Worm (Caenorhabditis elegans) whole organism, late embryonic: ENCODE data around the gene ifas-3.

Experiments
- C08G9.2 ChIP-seq: sonication (generic microtip); optimal IDR thresholded peaks from 2 replicates; lab custom pipeline; 2016; ENCODE audit warnings: mild to moderate bottlenecking, missing genetic modification characterization, moderate library complexity, missing compliant biosample characterization
- F13H6.1 ChIP-seq: sonication (generic microtip); optimal IDR thresholded peaks from 2 replicates; lab custom pipeline; 2016; ENCODE audit warnings: missing genetic modification characterization, missing compliant biosample characterization
- Y22D7AL.16 ChIP-seq: sonication (generic microtip); optimal IDR thresholded peaks from 2 replicates; lab custom pipeline; 2016; ENCODE audit warnings: missing genetic modification characterization, missing compliant biosample characterization
- ahr-1 ChIP-seq: sonication (generic microtip); optimal IDR thresholded peaks from 2 replicates; lab custom pipeline; 2016; ENCODE audit warnings: missing genetic modification characterization, missing compliant biosample characterization
- ceh-18 ChIP-seq: sonication (generic microtip); optimal IDR thresholded peaks from 2 replicates; lab custom pipeline; 2016; ENCODE audit warnings: missing genetic modification characterization, missing compliant biosample characterization
- ceh-19 ChIP-seq: fragments of 200-800 bp; sonication (Bioruptor generic); optimal IDR thresholded peaks from 2 replicates; lab custom pipeline; 2018; ENCODE audit warnings: mild to moderate bottlenecking, missing genetic modification characterization, missing compliant biosample characterization
- ceh-22 ChIP-seq: sonication (generic microtip); optimal IDR thresholded peaks from 2 replicates; lab custom pipeline; 2017; ENCODE audit warnings: missing biosample characterization, missing genetic modification characterization
- ceh-24 ChIP-seq: sonication (generic microtip); optimal IDR thresholded peaks from 2 replicates; lab custom pipeline; 2016; ENCODE audit warnings: mild to moderate bottlenecking, missing genetic modification characterization, missing compliant biosample characterization
- ceh-30 ChIP-seq: fragments of 150-350 bp; optimal IDR thresholded peaks from 2 replicates; lab custom pipeline; 2014; ENCODE audit warnings: missing biosample characterization, missing genetic modification characterization
- ceh-31 ChIP-seq: sonication (generic microtip); optimal IDR thresholded peaks from 2 replicates; lab custom pipeline; 2016; ENCODE audit warnings: missing genetic modification characterization, missing compliant biosample characterization
- ceh-34 ChIP-seq: sonication (generic microtip); optimal IDR thresholded peaks from 2 replicates; lab custom pipeline; 2016; ENCODE audit warnings: mild to moderate bottlenecking, missing genetic modification characterization, missing compliant biosample characterization
- ceh-48 ChIP-seq: sonication (generic microtip); optimal IDR thresholded peaks from 2 replicates; lab custom pipeline; 2016; ENCODE audit warnings: missing genetic modification characterization, inconsistent platforms, missing compliant biosample characterization
- ceh-6 ChIP-seq: fragments of 200-800 bp; sonication (Bioruptor generic); optimal IDR thresholded peaks from 2 replicates; lab custom pipeline; 2018; ENCODE audit warnings: mild to moderate bottlenecking, missing genetic modification characterization, missing compliant biosample characterization
- dve-1 ChIP-seq: sonication (generic microtip); optimal IDR thresholded peaks from 2 replicates; lab custom pipeline; 2017; ENCODE audit warnings: antibody characterized with exemption, mild to moderate bottlenecking, missing genetic modification characterization, missing compliant biosample characterization
- elt-4 ChIP-seq: sonication (generic microtip); optimal IDR thresholded peaks from 2 replicates; lab custom pipeline; 2016; ENCODE audit warnings: missing genetic modification characterization, missing compliant biosample characterization
- ets-4 ChIP-seq: sonication (generic microtip); optimal IDR thresholded peaks from 2 replicates; lab custom pipeline; 2016; ENCODE audit warnings: missing genetic modification characterization, missing compliant biosample characterization
- eyg-1 ChIP-seq: sonication (generic microtip); optimal IDR thresholded peaks from 2 replicates; lab custom pipeline; 2016; ENCODE audit warnings: missing genotype, missing genetic modification characterization, missing compliant biosample characterization
- fax-1 ChIP-seq: sonication (generic microtip); optimal IDR thresholded peaks from 2 replicates; lab custom pipeline; 2016; ENCODE audit warnings: missing genotype, missing genetic modification characterization, missing compliant biosample characterization
- fkh-6 ChIP-seq: sonication (generic microtip); optimal IDR thresholded peaks from 2 replicates; lab custom pipeline; 2016; ENCODE audit warnings: missing genetic modification characterization, missing compliant biosample characterization
- hlh-30 ChIP-seq: sonication (generic microtip); optimal IDR thresholded peaks from 2 replicates; lab custom pipeline; 2017; ENCODE audit warnings: antibody characterized with exemption, missing genetic modification characterization, missing compliant biosample characterization; ENCODE audit not compliant: insufficient read depth
- hlh-6 ChIP-seq: sonication (generic microtip); optimal IDR thresholded peaks from 2 replicates; lab custom pipeline; 2016; ENCODE audit warnings: missing genotype, missing genetic modification characterization, missing compliant biosample characterization
- hlh-8 ChIP-seq: sonication (generic microtip); optimal IDR thresholded peaks from 2 replicates; lab custom pipeline; 2016; ENCODE audit warnings: missing genotype, missing genetic modification characterization, missing compliant biosample characterization
- lin-11 ChIP-seq: fragments of 200-800 bp; sonication (Bioruptor generic); optimal IDR thresholded peaks from 2 replicates; lab custom pipeline; 2018; ENCODE audit warnings: mild to moderate bottlenecking, missing genetic modification characterization, missing compliant biosample characterization
- madf-2 ChIP-seq: sonication (generic microtip); optimal IDR thresholded peaks from 2 replicates; lab custom pipeline; 2017; ENCODE audit warnings: missing genetic modification characterization, missing compliant biosample characterization
- nfya-1 ChIP-seq: sonication (generic microtip); optimal IDR thresholded peaks from 2 replicates; lab custom pipeline; 2017; ENCODE audit warnings: missing genetic modification characterization, mild to moderate bottlenecking, missing compliant biosample characterization, antibody characterized with exemption, moderate library complexity
- nhr-232 ChIP-seq: sonication (generic microtip); optimal IDR thresholded peaks from 2 replicates; lab custom pipeline; 2016; ENCODE audit warnings: missing genetic modification characterization, missing compliant biosample characterization
- npax-4 ChIP-seq: sonication (generic microtip); optimal IDR thresholded peaks from 2 replicates; lab custom pipeline; 2016; ENCODE audit warnings: missing genetic modification characterization, missing compliant biosample characterization
- odd-2 ChIP-seq: sonication (generic microtip); optimal IDR thresholded peaks from 2 replicates; lab custom pipeline; 2017; ENCODE audit warnings: antibody characterized with exemption, mild to moderate bottlenecking, missing genetic modification characterization, missing compliant biosample characterization
- pag-3 ChIP-seq: sonication (generic microtip); optimal IDR thresholded peaks from 2 replicates; lab custom pipeline; 2016; ENCODE audit warnings: missing compliant biosample characterization, missing genetic modification characterization, borderline replicate concordance
- pat-9 ChIP-seq: fragments of 200-800 bp; sonication (Bioruptor generic); optimal IDR thresholded peaks from 2 replicates; lab custom pipeline; 2018; ENCODE audit warnings: mild to moderate bottlenecking, missing genetic modification characterization, moderate library complexity, missing compliant biosample characterization
- pax-1 ChIP-seq: fragments of 150-350 bp; optimal IDR thresholded peaks from 2 replicates; lab custom pipeline; 2014; ENCODE audit warnings: missing biosample characterization, missing genetic modification characterization
- pha-2 ChIP-seq: sonication (generic microtip); optimal IDR thresholded peaks from 2 replicates; lab custom pipeline; 2017; ENCODE audit warnings: mild to moderate bottlenecking, missing genetic modification characterization, missing compliant biosample characterization
- pha-4 ChIP-seq: fragments of 150-350 bp; optimal IDR thresholded peaks from 2 replicates; lab custom pipeline; 2018; ENCODE audit warnings: missing biosample characterization, missing genetic modification reagents, missing genetic modification characterization
- pqm-1 ChIP-seq: sonication (generic microtip); optimal IDR thresholded peaks from 2 replicates; lab custom pipeline; 2016; ENCODE audit warnings: missing genetic modification characterization, missing compliant biosample characterization
- pros-1 ChIP-seq: fragments of 150-350 bp; optimal IDR thresholded peaks from 2 replicates; lab custom pipeline; 2014; ENCODE audit warnings: missing biosample characterization, missing genetic modification reagents, missing genetic modification characterization
- sox-2 ChIP-seq: fragments of 200-800 bp; sonication (Bioruptor generic); IDR thresholded peaks from 2 replicates; pipeline ENCODE4 v1.3.6; 2022; ENCODE audit warnings: missing genetic modification reagents, missing genetic modification characterization, missing compliant biosample characterization
- sox-4 ChIP-seq: sonication (generic microtip); optimal IDR thresholded peaks from 2 replicates; lab custom pipeline; 2017; ENCODE audit warnings: mild to moderate bottlenecking, missing genetic modification characterization, inconsistent platforms, missing compliant biosample characterization
- syd-9 ChIP-seq: sonication (generic microtip); optimal IDR thresholded peaks from 2 replicates; lab custom pipeline; 2016; ENCODE audit warnings: mild to moderate bottlenecking, missing genetic modification characterization, moderate library complexity, missing compliant biosample characterization
- tbx-2 ChIP-seq: sonication (generic microtip); optimal IDR thresholded peaks from 2 replicates; lab custom pipeline; 2016; ENCODE audit warnings: missing genetic modification characterization, missing compliant biosample characterization
- unc-3 ChIP-seq, 2 experiments: fragments of 200-800 bp in 1 of 2; sonication (Bioruptor generic) in 1 of 2; sonication (generic microtip) in 1 of 2; conservative IDR thresholded peaks in 1 of 2; optimal IDR thresholded peaks in 1 of 2; 2 replicates each; pipeline versions ENCODE4 v1.3.6 to Lab custom; 2016 to 2022; ENCODE audit warnings: missing compliant biosample characterization in 2 of 2, missing genetic modification characterization in 2 of 2, missing genetic modification reagents in 1 of 2
- unc-42 ChIP-seq: sonication (generic microtip); optimal IDR thresholded peaks from 2 replicates; lab custom pipeline; 2016; ENCODE audit warnings: missing genotype, missing genetic modification characterization, missing compliant biosample characterization

Gene ifas-3

ce11 chrIV:15950838-15951581 is at the start of gene ifas-3:
Gene ifas-3 (minus strand): TSS chrIV:15950888.
- TF ChIP-seq ceh-24 (tag; lab: Kevin White, UChicago): no peak
- TF ChIP-seq elt-4 (tag; lab: Kevin White, UChicago): no peak
- no peak for TF ChIP-seq pros-1
- no peak for TF ChIP-seq syd-9
- TF ChIP-seq ceh-48 (tag; lab: Kevin White, UChicago): no peak
- no peak for TF ChIP-seq ceh-31 (tag; lab: Kevin White, UChicago)
- TF ChIP-seq odd-2 (tag; lab: Kevin White, UChicago): no peak
- no peak for TF ChIP-seq ceh-19
- no peak for TF ChIP-seq dve-1
- TF ChIP-seq ceh-6 (GFP tag; lab: Kevin White, UChicago): no peak
- TF ChIP-seq nfya-1 (tag; lab: Kevin White, UChicago): no peak
- TF ChIP-seq unc-42 (tag; lab: Kevin White, UChicago): no peak
- no peak for TF ChIP-seq pag-3 (tag; lab: Kevin White, UChicago)
- no peak for TF ChIP-seq ceh-22 (tag; lab: Kevin White, UChicago)
- TF ChIP-seq hlh-6 (tag; lab: Kevin White, UChicago): no peak
- no peak for TF ChIP-seq C08G9.2 (tag; lab: Kevin White, UChicago)

ce11 chrIV:15999692-16000091 is 49.0 kb upstream of the ifas-3 start:
- no peak for TF ChIP-seq madf-2 (tag; lab: Kevin White, UChicago)
- TF ChIP-seq ceh-22 (tag; lab: Kevin White, UChicago): no peak
- TF ChIP-seq nfya-1 (tag; lab: Kevin White, UChicago): no peak
- TF ChIP-seq ahr-1 (tag; lab: Kevin White, UChicago): no peak
- TF ChIP-seq ceh-30 (tag; lab: Kevin White, UChicago): no peak
- TF ChIP-seq F13H6.1: no peak
- TF ChIP-seq hlh-8 (tag; lab: Kevin White, UChicago): no peak
- no peak for TF ChIP-seq pha-2 (tag; lab: Kevin White, UChicago)
- TF ChIP-seq ceh-19: no peak
- no peak for TF ChIP-seq ceh-48 (tag; lab: Kevin White, UChicago)
- TF ChIP-seq fax-1 (tag; lab: Kevin White, UChicago): no peak
- TF ChIP-seq lin-11: no peak
- no peak for TF ChIP-seq pqm-1 (tag; lab: Kevin White, UChicago)
- no peak for TF ChIP-seq ceh-31 (tag; lab: Kevin White, UChicago)
- TF ChIP-seq nhr-232 (tag; lab: Kevin White, UChicago): no peak
- TF ChIP-seq ceh-34 (tag; lab: Kevin White, UChicago): no peak
- TF ChIP-seq ets-4: no peak
- TF ChIP-seq tbx-2: no peak
- TF ChIP-seq, all 69 proteins: peak for 0

- TF ChIP-seq pat-9 (tag; lab: Kevin White, UChicago) (no peak), ceh-48 (tag; lab: Kevin White, UChicago) (peak; percentile 7)
Measured at ce11 chrIV:15997906-15998305, 47.2 kb upstream of the ifas-3 start.

DNA sequence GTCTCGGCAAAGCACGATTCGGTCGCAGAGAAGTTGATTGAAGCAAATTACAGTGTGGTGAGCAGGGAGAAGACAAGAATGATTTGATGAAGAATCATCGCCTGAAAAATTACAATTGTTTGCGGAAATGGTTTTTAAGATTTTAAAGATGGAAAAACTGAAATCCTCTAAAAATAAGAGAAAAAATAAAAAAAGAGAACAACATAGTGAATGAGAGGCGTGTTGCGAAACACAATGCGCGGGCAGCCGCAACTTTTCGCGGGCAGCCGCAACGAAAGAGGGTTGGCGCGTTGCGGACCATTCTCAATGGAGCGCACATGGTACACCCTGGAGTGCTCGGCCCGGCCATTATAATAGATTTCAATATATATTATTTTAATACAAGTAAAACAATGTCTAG is 43.8 kb upstream of the ifas-3 start, which contains the start of gene Y105C5B.20:
TSS of gene Y105C5B.20 (minus strand) at position 101 of the 400 bp plus-strand sequence.
- no peak for TF ChIP-seq ceh-24 (tag; lab: Kevin White, UChicago)
- TF ChIP-seq madf-2 (tag; lab: Kevin White, UChicago): no peak
- TF ChIP-seq fkh-6 (tag; lab: Kevin White, UChicago): no peak
- no peak for TF ChIP-seq Y22D7AL.16 (tag; lab: Kevin White, UChicago)
- TF ChIP-seq lin-11: no peak
- TF ChIP-seq ahr-1 (tag; lab: Kevin White, UChicago): no peak
- TF ChIP-seq ceh-31 (tag; lab: Kevin White, UChicago): no peak

DNA sequence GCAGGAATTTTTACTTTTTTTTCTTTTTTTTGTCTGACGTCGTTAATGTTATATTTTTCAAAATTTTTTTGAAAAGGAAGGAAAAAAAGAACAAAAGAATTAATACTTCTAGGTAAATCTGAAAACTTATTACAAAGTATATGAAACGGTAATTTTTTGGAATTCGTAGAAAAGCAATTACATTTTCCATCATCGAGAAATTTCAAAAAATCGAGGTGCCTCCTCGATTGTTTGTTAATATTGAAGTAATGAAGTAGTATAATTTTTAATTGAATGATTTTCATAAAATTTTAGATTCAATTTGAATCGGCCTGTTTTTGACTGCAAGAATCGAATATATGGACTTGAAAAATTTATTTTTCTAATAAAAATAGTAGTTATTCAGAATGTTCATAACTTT is 40.7 kb upstream of the ifas-3 start:
- no peak for TF ChIP-seq pha-2 (tag; lab: Kevin White, UChicago)
- TF ChIP-seq unc-42 (tag; lab: Kevin White, UChicago): no peak
- TF ChIP-seq ceh-18 (tag; lab: Kevin White, UChicago): no peak
- no peak for TF ChIP-seq hlh-30 (tag; lab: Kevin White, UChicago)
- TF ChIP-seq pqm-1 (tag; lab: Kevin White, UChicago): no peak
- no peak for TF ChIP-seq pha-4 (tag; lab: Kevin White, UChicago)
- TF ChIP-seq F13H6.1: no peak
- TF ChIP-seq npax-4 (tag; lab: Kevin White, UChicago): no peak
- TF ChIP-seq pax-1 (tag; lab: Kevin White, UChicago): no peak
- no peak for TF ChIP-seq sox-4 (tag; lab: Kevin White, UChicago)
- TF ChIP-seq sox-2: no peak
- TF ChIP-seq ceh-24 (tag; lab: Kevin White, UChicago): no peak
- no peak for TF ChIP-seq ceh-22 (tag; lab: Kevin White, UChicago)
- no peak for TF ChIP-seq eyg-1 (tag; lab: Kevin White, UChicago)
- no peak for TF ChIP-seq unc-3 (GFP tag; conservative IDR thresholded peaks at IDR 0.05; lab: Robert Waterston, UW)
- no peak for TF ChIP-seq unc-3 (tag; optimal IDR thresholded peaks at IDR 0.05; lab: Kevin White, UChicago)
- TF ChIP-seq ceh-31 (tag; lab: Kevin White, UChicago): no peak
